Worm (Caenorhabditis elegans) whole organism, L2 larva: ENCODE data around the gene EEED8.12.
A peak's percentile ranks its signal among the peaks of the same experiment; 100 is the strongest.

Source experiments
- C34F6.9 ChIP-seq: fragments of 150-350 bp; optimal IDR thresholded peaks from 2 replicates; lab custom pipeline; 2014; ENCODE audit warnings: missing biosample characterization, missing genetic modification characterization
- F13H6.1 ChIP-seq: sonication (generic microtip); optimal IDR thresholded peaks from 2 replicates; lab custom pipeline; 2016; ENCODE audit warnings: missing genetic modification characterization, missing compliant biosample characterization
- R02D3.7 ChIP-seq: fragments of 150-350 bp; optimal IDR thresholded peaks from 2 replicates; lab custom pipeline; 2014; ENCODE audit warnings: missing biosample characterization, missing genetic modification characterization
- Y55F3AM.14 ChIP-seq: fragments of 200-800 bp; sonication (Bioruptor generic); optimal IDR thresholded peaks from 2 replicates; lab custom pipeline; 2018; ENCODE audit warnings: mild to moderate bottlenecking, missing genetic modification characterization, missing compliant biosample characterization
- ZK546.5 ChIP-seq: sonication (generic microtip); optimal IDR thresholded peaks from 2 replicates; lab custom pipeline; 2017; ENCODE audit warnings: missing biosample characterization, missing genetic modification characterization
- alr-1 ChIP-seq: fragments of 150-350 bp; optimal IDR thresholded peaks from 2 replicates; lab custom pipeline; 2014; ENCODE audit warnings: missing biosample characterization, missing genetic modification characterization
- aly-2 ChIP-seq: fragments of 150-350 bp; optimal IDR thresholded peaks from 2 replicates; lab custom pipeline; 2014; ENCODE audit warnings: missing biosample characterization, missing genetic modification characterization
- ama-1 ChIP-seq: fragments of 150-350 bp; optimal IDR thresholded peaks from 2 replicates; lab custom pipeline; 2018; ENCODE audit warnings: inconsistent platforms
- blmp-1 ChIP-seq: sonication (generic microtip); optimal IDR thresholded peaks from 2 replicates; lab custom pipeline; 2017; ENCODE audit warnings: missing genetic modification characterization, mild to moderate bottlenecking, missing compliant biosample characterization, antibody characterized with exemption, moderate library complexity; ENCODE audit not compliant: insufficient read depth
- ceh-82 ChIP-seq: fragments of 150-350 bp; optimal IDR thresholded peaks from 2 replicates; lab custom pipeline; 2014; ENCODE audit warnings: missing biosample characterization, missing genetic modification characterization
- crh-2 ChIP-seq: sonication (generic microtip); optimal IDR thresholded peaks from 2 replicates; lab custom pipeline; 2017; ENCODE audit warnings: missing biosample characterization, missing genetic modification characterization
- dmd-4 ChIP-seq: sonication (generic microtip); optimal IDR thresholded peaks from 2 replicates; lab custom pipeline; 2017; ENCODE audit warnings: missing biosample characterization, missing genetic modification characterization
- elt-1 ChIP-seq: fragments of 150-350 bp; optimal IDR thresholded peaks from 2 replicates; lab custom pipeline; 2014; ENCODE audit warnings: missing biosample characterization, missing genetic modification characterization
- elt-3 ChIP-seq: sonication (generic microtip); optimal IDR thresholded peaks from 2 replicates; lab custom pipeline; 2017; ENCODE audit warnings: missing biosample characterization, missing genetic modification characterization
- fos-1 ChIP-seq: fragments of 150-350 bp; optimal IDR thresholded peaks from 2 replicates; lab custom pipeline; 2014; ENCODE audit warnings: missing biosample characterization, missing genetic modification characterization
- gmeb-1 ChIP-seq: fragments of 150-350 bp; optimal IDR thresholded peaks from 2 replicates; lab custom pipeline; 2014; ENCODE audit warnings: missing biosample characterization, missing genetic modification characterization
- lin-13 ChIP-seq: fragments of 150-350 bp; optimal IDR thresholded peaks from 2 replicates; lab custom pipeline; 2014; ENCODE audit warnings: missing biosample characterization, missing genetic modification reagents, missing genetic modification characterization
- lsy-2 ChIP-seq, 2 experiments: fragments of 150-350 bp in 1 of 2; sonication (generic microtip) in 1 of 2; optimal IDR thresholded peaks; 2 replicates each; lab custom pipeline; 2014 to 2017; ENCODE audit warnings: missing biosample characterization in 2 of 2, missing genetic modification characterization in 2 of 2
- mab-5 ChIP-seq: fragments of 150-350 bp; optimal IDR thresholded peaks from 2 replicates; lab custom pipeline; 2014; ENCODE audit warnings: missing biosample characterization, missing genetic modification characterization
- nhr-10 ChIP-seq: sonication (generic microtip); optimal IDR thresholded peaks from 2 replicates; lab custom pipeline; 2017; ENCODE audit warnings: missing biosample characterization, missing genetic modification characterization
- nhr-129 ChIP-seq: fragments of 150-350 bp; optimal IDR thresholded peaks from 2 replicates; lab custom pipeline; 2014; ENCODE audit warnings: missing biosample characterization, missing genetic modification characterization
- nhr-237 ChIP-seq: fragments of 150-350 bp; optimal IDR thresholded peaks from 2 replicates; lab custom pipeline; 2014; ENCODE audit warnings: missing biosample characterization, missing genetic modification characterization
- nhr-25 ChIP-seq: fragments of 150-350 bp; sonication (generic microtip); optimal IDR thresholded peaks from 3 replicates; lab custom pipeline; 2014; ENCODE audit warnings: missing biosample characterization, missing genetic modification characterization
- nhr-77 ChIP-seq: fragments of 150-350 bp; optimal IDR thresholded peaks from 2 replicates; lab custom pipeline; 2014; ENCODE audit warnings: missing biosample characterization, missing genetic modification characterization
- peb-1 ChIP-seq: fragments of 150-350 bp; optimal IDR thresholded peaks from 2 replicates; lab custom pipeline; 2014; ENCODE audit warnings: missing biosample characterization, missing genetic modification characterization
- sem-4 ChIP-seq: fragments of 150-350 bp; optimal IDR thresholded peaks from 2 replicates; lab custom pipeline; 2014; ENCODE audit warnings: missing biosample characterization, missing genetic modification reagents, missing genetic modification characterization
- skn-1 ChIP-seq: sonication (generic microtip); optimal IDR thresholded peaks from 2 replicates; lab custom pipeline; 2017; ENCODE audit warnings: missing biosample characterization, missing genetic modification characterization
- snpc-4 ChIP-seq: fragments of 150-350 bp; optimal IDR thresholded peaks from 2 replicates; lab custom pipeline; 2014; ENCODE audit warnings: missing biosample characterization, missing genetic modification characterization
- unc-39 ChIP-seq: fragments of 150-350 bp; optimal IDR thresholded peaks from 2 replicates; lab custom pipeline; 2014; ENCODE audit warnings: missing biosample characterization, missing genetic modification characterization
- unc-62 ChIP-seq: fragments of 150-350 bp; optimal IDR thresholded peaks from 2 replicates; lab custom pipeline; 2014; ENCODE audit warnings: missing biosample characterization, missing genetic modification reagents, missing genetic modification characterization
- zag-1 ChIP-seq: fragments of 150-350 bp; optimal IDR thresholded peaks from 2 replicates; lab custom pipeline; 2014; ENCODE audit warnings: missing biosample characterization, missing genetic modification characterization
- ztf-1 ChIP-seq: fragments of 200-800 bp; sonication (Bioruptor generic); conservative IDR thresholded peaks from 2 replicates; pipeline ENCODE4 v1.3.6; 2022; ENCODE audit warnings: missing genetic modification characterization, missing compliant biosample characterization
- ztf-4 ChIP-seq: fragments of 150-350 bp; optimal IDR thresholded peaks from 2 replicates; lab custom pipeline; 2014; ENCODE audit warnings: missing biosample characterization, missing genetic modification characterization

Gene EEED8.12

ce11 chrII:5425633-5426032 lies 16.8 kb upstream of the EEED8.12 start, which contains the start of gene F07F6.8:
F07F6.8 (minus strand) TSS chrII:5425733.
- TF ChIP-seq F13H6.1 (no peak), sem-4 (tag; lab: Kevin White, UChicago) (no peak), zag-1 (no peak), nhr-129 (tag; lab: Kevin White, UChicago) (no peak), ZK546.5 (tag; lab: Kevin White, UChicago) (no peak), C34F6.9 (no peak), Y55F3AM.14 (GFP tag; lab: Kevin White, UChicago) (no peak), nhr-10 (tag; lab: Kevin White, UChicago) (no peak)
- TF ChIP-seq, all 48 proteins: peak for 0

ce11 chrII:5423832-5424231 lies 15.0 kb upstream of the EEED8.12 start, which contains the start of gene F07F6.7:
F07F6.7 (minus strand) TSS chrII:5423858.
- TF ChIP-seq nhr-25 (peak; percentile 13), sem-4 (tag; lab: Kevin White, UChicago) (peak; percentile 7), ztf-4 (tag; lab: Kevin White, UChicago) (peak; percentile 12), zag-1 (no peak), ztf-1 (GFP tag; lab: Robert Waterston, UW) (no peak), lsy-2 (tag; optimal IDR thresholded peaks at IDR 0.05; lab: Kevin White, UChicago) (peak in 1 of 2 experiments; percentile 33)

- TF ChIP-seq C34F6.9 = peak; percentile 9
- no peak for TF ChIP-seq nhr-237
- peak in 1 of 2 experiments; percentile 93 for TF ChIP-seq lsy-2 (tag; optimal IDR thresholded peaks at IDR 0.05; lab: Kevin White, UChicago)
Measured at ce11 chrII:5420947-5421614, 12.3 kb upstream of the EEED8.12 start, which contains the start of gene tofu-6. tofu-6 (plus strand) TSS chrII:5421248.

- TF ChIP-seq lin-13 = no peak
- no peak for TF ChIP-seq aly-2 (tag; lab: Kevin White, UChicago)
- TF ChIP-seq elt-3 (tag; lab: Kevin White, UChicago) = no peak
- no peak for TF ChIP-seq nhr-129 (tag; lab: Kevin White, UChicago)
- no peak for TF ChIP-seq alr-1 (tag; lab: Kevin White, UChicago)
- no peak for TF ChIP-seq F13H6.1
- no peak for TF ChIP-seq snpc-4 (tag; lab: Kevin White, UChicago)
- TF ChIP-seq ceh-82 (tag; lab: Kevin White, UChicago) = no peak
- no peak for TF ChIP-seq nhr-25
- TF ChIP-seq unc-62 (GFP tag; lab: Kevin White, UChicago) = no peak
- TF ChIP-seq C34F6.9 = no peak
- TF ChIP-seq fos-1 (tag; lab: Kevin White, UChicago) = no peak
- no peak for TF ChIP-seq nhr-237
- TF ChIP-seq skn-1 (tag; lab: Kevin White, UChicago) = no peak
- TF ChIP-seq nhr-77 (tag; lab: Kevin White, UChicago) = no peak
- no peak for TF ChIP-seq blmp-1 (tag; lab: Kevin White, UChicago)
- no peak for TF ChIP-seq ztf-4 (tag; lab: Kevin White, UChicago)
- no peak for TF ChIP-seq mab-5 (tag; lab: Kevin White, UChicago)
- no peak for TF ChIP-seq crh-2 (tag; lab: Kevin White, UChicago)
Measured at ce11 chrII:5418929-5419328, 10.1 kb upstream of the EEED8.12 start, which contains the start of gene EEED8.15. EEED8.15 (plus strand) TSS chrII:5419229.

- TF ChIP-seq gmeb-1 (tag; lab: Kevin White, UChicago) (no peak), nhr-129 (tag; lab: Kevin White, UChicago) (no peak), elt-1 (no peak), lsy-2 (tag; optimal IDR thresholded peaks at IDR 0.05; lab: Kevin White, UChicago) (no peak), R02D3.7 (tag; lab: Kevin White, UChicago) (no peak), lin-13 (no peak), dmd-4 (no peak), F13H6.1 (no peak), ama-1 (lab: Kevin White, UChicago) (no peak), fos-1 (tag; lab: Kevin White, UChicago) (no peak), peb-1 (tag; lab: Kevin White, UChicago) (no peak), ztf-4 (tag; lab: Kevin White, UChicago) (no peak), C34F6.9 (no peak), unc-39 (tag; lab: Kevin White, UChicago) (no peak)
Measured at ce11 chrII:5418317-5418716, 9.5 kb upstream of the EEED8.12 start.
